Fruit fly (Drosophila melanogaster): ENCODE measurements around the gene CG3009.

dm6 chrX:4647316-4648046 lies 19.0 kb downstream of the CG3009 start, which contains the start of the genes HLH4C and mRpL30:
- TF ChIP-seq CG8478 (optimal IDR thresholded peaks at IDR 0.05), result no peak
- no peak for TF ChIP-seq CTCF (optimal IDR thresholded peaks at IDR 0.05)

Measured in S2 (cell line).